Worm (Caenorhabditis elegans) whole organism, early embryonic: ENCODE data around the gene spin-1.

Source experiments
- B0310.2 ChIP-seq: sonication (generic microtip); optimal IDR thresholded peaks from 2 replicates; lab custom pipeline; 2016; ENCODE audit warnings: mild to moderate bottlenecking, missing genetic modification characterization, missing compliant biosample characterization
- aly-1 ChIP-seq: sonication (generic microtip); optimal IDR thresholded peaks from 2 replicates; lab custom pipeline; 2016; ENCODE audit warnings: missing genetic modification characterization, missing compliant biosample characterization
- ama-1 ChIP-seq: fragments of 150-350 bp; optimal IDR thresholded peaks from 2 replicates; lab custom pipeline; 2014
- ceh-36 ChIP-seq: sonication (generic microtip); optimal IDR thresholded peaks from 2 replicates; lab custom pipeline; 2016; ENCODE audit warnings: missing genetic modification characterization, inconsistent platforms, missing compliant biosample characterization
- ets-7 ChIP-seq: sonication (generic microtip); optimal IDR thresholded peaks from 2 replicates; lab custom pipeline; 2016; ENCODE audit warnings: missing genotype, missing genetic modification characterization, missing compliant biosample characterization
- flt-1 ChIP-seq: fragments of 200-800 bp; sonication (Bioruptor generic); IDR thresholded peaks from 2 replicates; pipeline ENCODE4 v1.3.6; 2022; ENCODE audit warnings: missing genetic modification characterization, missing compliant biosample characterization
- scrt-1 ChIP-seq: fragments of 200-800 bp; sonication (Bioruptor generic); IDR thresholded peaks from 2 replicates; pipeline ENCODE4 v1.3.6; 2022; ENCODE audit warnings: missing genetic modification characterization, missing compliant biosample characterization
- tbx-37 ChIP-seq: fragments of 200-800 bp; sonication (Bioruptor generic); conservative IDR thresholded peaks from 2 replicates; pipeline ENCODE4 v1.3.6; 2022; ENCODE audit warnings: missing genetic modification reagents, missing genetic modification characterization, missing compliant biosample characterization

DNA sequence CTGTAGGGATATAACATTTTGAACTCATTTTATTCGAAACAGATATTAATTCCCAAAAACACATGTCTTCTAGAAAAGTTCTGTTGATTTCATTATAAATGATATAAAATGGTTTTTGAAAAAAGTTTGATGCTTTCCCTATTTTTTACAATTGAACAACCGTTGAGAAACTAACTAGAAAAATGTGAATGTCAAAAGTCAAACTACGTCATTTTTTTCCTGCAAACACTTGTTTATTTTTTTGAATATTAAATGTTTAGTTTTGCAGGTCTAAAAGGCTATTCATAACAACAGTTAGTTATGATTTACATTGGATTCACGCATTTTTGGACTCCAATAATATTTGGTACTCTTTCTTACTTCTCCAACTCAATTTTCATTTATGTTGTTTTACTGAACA, 48.1 kb downstream of the spin-1 start, which contains the start of gene srj-4:
- no peak for TF ChIP-seq ama-1 (lab: Kevin White, UChicago)
- TF ChIP-seq aly-1 (tag; lab: Kevin White, UChicago) = no peak
- TF ChIP-seq B0310.2 (tag; lab: Kevin White, UChicago) = no peak
- no peak for TF ChIP-seq ets-7 (tag; lab: Kevin White, UChicago)
- TF ChIP-seq scrt-1 = no peak
- no peak for TF ChIP-seq tbx-37 (GFP tag; lab: Robert Waterston, UW)
- TF ChIP-seq ceh-36 = no peak
- no peak for TF ChIP-seq flt-1
